Fruit fly (Drosophila melanogaster) whole organism, prepupa: ENCODE data around the gene Orct2.

Experiments used
- CG10669 ChIP-seq: fragments of 200-800 bp; sonication (Bioruptor generic); optimal IDR thresholded peaks from 3 replicates; lab custom pipeline; 2018; ENCODE audit warnings: missing biosample characterization, mild to moderate bottlenecking, missing genetic modification characterization, moderate library complexity
- CG11294 ChIP-seq: fragments of 200-800 bp; sonication (Bioruptor generic); IDR thresholded peaks from 2 replicates; pipeline ENCODE4 v1.3.6; 2022; ENCODE audit warnings: missing biosample characterization, missing genetic modification characterization
- CG11762 ChIP-seq: fragments of 200-800 bp; sonication (Bioruptor generic); optimal IDR thresholded peaks from 3 replicates; lab custom pipeline; 2016; ENCODE audit warnings: missing biosample characterization, missing genetic modification characterization; ENCODE audit not compliant: insufficient read depth
- CG11902 ChIP-seq: fragments of 200-800 bp; sonication (Bioruptor generic); optimal IDR thresholded peaks from 3 replicates; lab custom pipeline; 2016; ENCODE audit warnings: missing biosample characterization, missing genetic modification characterization
- CG15336 ChIP-seq: fragments of 200-800 bp; sonication (Bioruptor generic); IDR thresholded peaks from 2 replicates; pipeline ENCODE4 v1.3.6; 2022; ENCODE audit warnings: missing biosample characterization, missing genetic modification characterization
- CG1621 ChIP-seq: fragments of 200-800 bp; sonication (Bioruptor generic); optimal IDR thresholded peaks from 3 replicates; lab custom pipeline; 2018; ENCODE audit warnings: missing biosample characterization, mild to moderate bottlenecking, missing genetic modification characterization
- CG16779 ChIP-seq: fragments of 200-800 bp; sonication (Bioruptor generic); optimal IDR thresholded peaks from 3 replicates; lab custom pipeline; 2017; ENCODE audit warnings: missing biosample characterization, mild to moderate bottlenecking, missing genetic modification characterization
- CG3032 ChIP-seq: fragments of 200-800 bp; optimal IDR thresholded peaks from 2 replicates; lab custom pipeline; 2019; ENCODE audit warnings: missing biosample characterization, mild to moderate bottlenecking, missing genetic modification characterization, moderate library complexity
- CG31627 ChIP-seq: fragments of 200-800 bp; sonication (Bioruptor generic); optimal IDR thresholded peaks from 3 replicates; lab custom pipeline; 2016; ENCODE audit warnings: missing biosample characterization, missing genetic modification characterization
- CG32006 ChIP-seq: fragments of 200-800 bp; sonication (Bioruptor generic); optimal IDR thresholded peaks from 3 replicates; lab custom pipeline; 2017; ENCODE audit warnings: missing biosample characterization, mild to moderate bottlenecking, missing genetic modification characterization
- CG34406 ChIP-seq: fragments of 200-800 bp; sonication (Bioruptor generic); optimal IDR thresholded peaks from 3 replicates; lab custom pipeline; 2016; ENCODE audit warnings: missing biosample characterization, missing genetic modification characterization
- CG3919 ChIP-seq: fragments of 200-800 bp; sonication (Bioruptor generic); optimal IDR thresholded peaks from 3 replicates; lab custom pipeline; 2016; ENCODE audit warnings: missing biosample characterization, missing genetic modification characterization
- CG4318 ChIP-seq: fragments of 200-800 bp; sonication (Bioruptor generic); optimal IDR thresholded peaks from 3 replicates; lab custom pipeline; 2017; ENCODE audit warnings: missing biosample characterization, mild to moderate bottlenecking, missing genetic modification characterization
- CG6163 ChIP-seq: fragments of 200-800 bp; sonication (Bioruptor generic); IDR thresholded peaks from 3 replicates; pipeline ENCODE4 v1.3.6; 2022; ENCODE audit warnings: missing biosample characterization, missing genetic modification characterization
- CG6276 ChIP-seq: fragments of 200-800 bp; sonication (Bioruptor generic); optimal IDR thresholded peaks from 2 replicates; lab custom pipeline; 2017; ENCODE audit warnings: missing biosample characterization, mild to moderate bottlenecking, missing genetic modification characterization
- CG6792 ChIP-seq: fragments of 200-800 bp; sonication (Bioruptor generic); optimal IDR thresholded peaks from 3 replicates; lab custom pipeline; 2016; ENCODE audit warnings: missing biosample characterization, missing genetic modification characterization
- CG6808 ChIP-seq: fragments of 200-800 bp; sonication (Bioruptor generic); optimal IDR thresholded peaks from 3 replicates; lab custom pipeline; 2017; ENCODE audit warnings: missing biosample characterization, missing genetic modification characterization, mild to moderate bottlenecking, moderate library complexity, missing genetic modification reagents
- CG6854 ChIP-seq: fragments of 200-800 bp; sonication (Bioruptor generic); optimal IDR thresholded peaks from 2 replicates; lab custom pipeline; 2017; ENCODE audit warnings: missing biosample characterization, mild to moderate bottlenecking, missing genetic modification characterization
- CG7368 ChIP-seq: fragments of 200-800 bp; sonication (Bioruptor generic); optimal IDR thresholded peaks from 3 replicates; lab custom pipeline; 2016; ENCODE audit warnings: missing biosample characterization, missing genetic modification characterization
- CG8119 ChIP-seq: fragments of 200-800 bp; sonication (Bioruptor generic); IDR thresholded peaks from 3 replicates; pipeline ENCODE4 v1.3.6; 2022; ENCODE audit warnings: missing biosample characterization, missing genetic modification characterization
- CG8319 ChIP-seq: fragments of 200-800 bp; sonication (Bioruptor generic); optimal IDR thresholded peaks from 3 replicates; lab custom pipeline; 2016; ENCODE audit warnings: missing biosample characterization, missing genetic modification characterization
- CG8632 ChIP-seq: fragments of 200-800 bp; sonication (Bioruptor generic); optimal IDR thresholded peaks from 3 replicates; lab custom pipeline; 2016; ENCODE audit warnings: missing biosample characterization, missing genetic modification characterization
- CG9139 ChIP-seq: fragments of 200-800 bp; sonication (Bioruptor generic); optimal IDR thresholded peaks from 3 replicates; lab custom pipeline; 2017; ENCODE audit warnings: missing biosample characterization, mild to moderate bottlenecking, missing genetic modification characterization
- Eip78C ChIP-seq: fragments of 200-800 bp; sonication (Bioruptor generic); peaks from one replicate; lab custom pipeline; 2016; ENCODE audit warnings: missing biosample characterization, missing genetic modification characterization
- Eip93F ChIP-seq: fragments of 200-800 bp; sonication (Bioruptor generic); optimal IDR thresholded peaks from 2 replicates; lab custom pipeline; 2016; ENCODE audit warnings: missing biosample characterization, mild to moderate bottlenecking, missing genetic modification characterization
- Ets21C ChIP-seq: fragments of 200-800 bp; sonication (Bioruptor generic); optimal IDR thresholded peaks from 3 replicates; lab custom pipeline; 2016; ENCODE audit warnings: missing biosample characterization, missing genetic modification characterization
- Ets96B ChIP-seq: fragments of 200-800 bp; optimal IDR thresholded peaks from 2 replicates; lab custom pipeline; 2019; ENCODE audit warnings: missing biosample characterization, mild to moderate bottlenecking, missing genetic modification characterization, moderate library complexity
- Gug ChIP-seq: fragments of 200-800 bp; sonication (Bioruptor generic); IDR thresholded peaks from 2 replicates; pipeline ENCODE4 v1.3.6; 2022; ENCODE audit warnings: missing biosample characterization, missing genetic modification characterization
- Hr38 ChIP-seq: sonication (Bioruptor generic); optimal IDR thresholded peaks from 2 replicates; lab custom pipeline; 2016; ENCODE audit warnings: missing biosample characterization, missing genetic modification characterization
- Hr39 ChIP-seq: fragments of 200-800 bp; sonication (Bioruptor generic); optimal IDR thresholded peaks from 2 replicates; lab custom pipeline; 2016; ENCODE audit warnings: missing biosample characterization, missing genetic modification characterization
- Lpt ChIP-seq: fragments of 200-800 bp; sonication (Bioruptor generic); optimal IDR thresholded peaks from 3 replicates; lab custom pipeline; 2016; ENCODE audit warnings: missing biosample characterization, missing genetic modification characterization
- Met ChIP-seq: fragments of 200-800 bp; sonication (Bioruptor generic); optimal IDR thresholded peaks from 3 replicates; lab custom pipeline; 2016; ENCODE audit warnings: missing biosample characterization, missing genetic modification characterization
- OdsH ChIP-seq: fragments of 200-800 bp; sonication (Bioruptor generic); optimal IDR thresholded peaks from 3 replicates; lab custom pipeline; 2016; ENCODE audit warnings: missing biosample characterization, missing genetic modification characterization
- Smox ChIP-seq: fragments of 200-800 bp; sonication (Bioruptor generic); optimal IDR thresholded peaks from 3 replicates; lab custom pipeline; 2016; ENCODE audit warnings: missing biosample characterization, missing genetic modification characterization
- Sox102F ChIP-seq: fragments of 200-800 bp; sonication (Bioruptor generic); optimal IDR thresholded peaks from 2 replicates; lab custom pipeline; 2016; ENCODE audit warnings: missing biosample characterization, mild to moderate bottlenecking, missing genetic modification characterization
- Sox14 ChIP-seq: fragments of 200-800 bp; sonication (Bioruptor generic); optimal IDR thresholded peaks from 3 replicates; lab custom pipeline; 2016; ENCODE audit warnings: missing biosample characterization, missing genetic modification characterization
- Sox15 ChIP-seq: fragments of 200-800 bp; sonication (Bioruptor generic); optimal IDR thresholded peaks from 3 replicates; lab custom pipeline; 2016; ENCODE audit warnings: missing biosample characterization, missing genetic modification characterization
- achi ChIP-seq: fragments of 200-800 bp; sonication (Bioruptor generic); optimal IDR thresholded peaks from 3 replicates; lab custom pipeline; 2016; ENCODE audit warnings: missing biosample characterization, missing genetic modification characterization
- acj6 ChIP-seq: fragments of 200-800 bp; sonication (Bioruptor generic); optimal IDR thresholded peaks from 3 replicates; lab custom pipeline; 2016; ENCODE audit warnings: missing biosample characterization, missing genetic modification characterization
- cyc ChIP-seq: fragments of 200-800 bp; sonication (Bioruptor generic); optimal IDR thresholded peaks from 3 replicates; lab custom pipeline; 2016; ENCODE audit warnings: missing biosample characterization, missing genetic modification characterization
- dac ChIP-seq: fragments of 200-800 bp; sonication (Bioruptor generic); optimal IDR thresholded peaks from 2 replicates; lab custom pipeline; 2017; ENCODE audit warnings: missing biosample characterization, mild to moderate bottlenecking, missing genetic modification characterization
- eg ChIP-seq: fragments of 200-800 bp; sonication (Bioruptor generic); IDR thresholded peaks from 3 replicates; pipeline ENCODE4 v1.3.6; 2022; ENCODE audit warnings: missing biosample characterization, missing genetic modification characterization
- esn ChIP-seq: fragments of 200-800 bp; sonication (Bioruptor generic); optimal IDR thresholded peaks from 2 replicates; lab custom pipeline; 2016; ENCODE audit warnings: missing biosample characterization, mild to moderate bottlenecking, missing genetic modification characterization, moderate library complexity
- fd59A ChIP-seq: fragments of 200-800 bp; sonication (Bioruptor generic); optimal IDR thresholded peaks from 2 replicates; lab custom pipeline; 2017; ENCODE audit warnings: missing biosample characterization, mild to moderate bottlenecking, missing genetic modification characterization, missing genetic modification reagents
- fd85E ChIP-seq: fragments of 200-800 bp; sonication (Bioruptor generic); optimal IDR thresholded peaks from 3 replicates; lab custom pipeline; 2016; ENCODE audit warnings: missing biosample characterization, missing genetic modification characterization
- fkh ChIP-seq: fragments of 200-800 bp; sonication (Bioruptor generic); optimal IDR thresholded peaks from 3 replicates; lab custom pipeline; 2017; ENCODE audit warnings: missing biosample characterization, mild to moderate bottlenecking, missing genetic modification characterization, moderate library complexity
- lz ChIP-seq: fragments of 200-800 bp; sonication (Bioruptor generic); optimal IDR thresholded peaks from 3 replicates; lab custom pipeline; 2016; ENCODE audit warnings: missing biosample characterization, missing genetic modification characterization
- net ChIP-seq: fragments of 200-800 bp; sonication (Bioruptor generic); optimal IDR thresholded peaks from 3 replicates; lab custom pipeline; 2016; ENCODE audit warnings: missing biosample characterization, missing genetic modification characterization
- pdm3 ChIP-seq: fragments of 200-800 bp; sonication (Bioruptor generic); optimal IDR thresholded peaks from 3 replicates; lab custom pipeline; 2016; ENCODE audit warnings: missing biosample characterization, missing genetic modification characterization
- salr ChIP-seq, 2 experiments: fragments of 200-800 bp; sonication (Bioruptor generic); optimal IDR thresholded peaks; 3 replicates each; lab custom pipeline; 2016 to 2018; ENCODE audit warnings: missing biosample characterization in 2 of 2, missing genetic modification characterization in 2 of 2, mild to moderate bottlenecking in 1 of 2
- ss ChIP-seq, 2 experiments: fragments of 200-800 bp; sonication (Bioruptor generic); optimal IDR thresholded peaks; 2 replicates in 1 of 2; 3 replicates in 1 of 2; lab custom pipeline; 2017 to 2018; ENCODE audit warnings: mild to moderate bottlenecking in 2 of 2, missing biosample characterization in 2 of 2, missing genetic modification characterization in 2 of 2, moderate library complexity in 1 of 2
- svp ChIP-seq: fragments of 200-800 bp; sonication (Bioruptor generic); peaks from one replicate; lab custom pipeline; 2016; ENCODE audit warnings: missing biosample characterization, missing genetic modification characterization
- topi ChIP-seq: fragments of 200-800 bp; sonication (Bioruptor generic); optimal IDR thresholded peaks from 3 replicates; lab custom pipeline; 2016; ENCODE audit warnings: missing biosample characterization, missing genetic modification characterization

Orct2 gene

dm6 chr3R:24271071-24271470 is 1.8 kb upstream of the Orct2 start, which contains the start of gene jar:
Gene jar, minus strand, starts transcription at chr3R:24271233.
- TF ChIP-seq Met (GFP tag; lab: Kevin White, UChicago) (no peak), Sox14 (peak; percentile 28), svp (GFP tag; lab: Kevin White, UChicago) (no peak), Lpt (GFP tag; lab: Kevin White, UChicago) (no peak), fd59A (GFP tag; lab: Kevin White, UChicago) (no peak), Hr38 (GFP tag; lab: Kevin White, UChicago) (no peak), pdm3 (no peak), acj6 (GFP tag; lab: Kevin White, UChicago) (no peak), CG8632 (GFP tag; lab: Kevin White, UChicago) (no peak), Eip78C (GFP tag; lab: Kevin White, UChicago) (peak; percentile 81), esn (GFP tag; lab: Kevin White, UChicago) (peak; percentile 42), CG10669 (GFP tag; lab: Kevin White, UChicago) (no peak), achi (GFP tag; lab: Kevin White, UChicago) (no peak), CG6854 (GFP tag; lab: Kevin White, UChicago) (peak; percentile 64), CG6792 (GFP tag; lab: Kevin White, UChicago) (no peak), CG3919 (GFP tag; lab: Kevin White, UChicago) (peak; percentile 21), dac (GFP tag; lab: Kevin White, UChicago) (no peak), fkh (GFP tag; lab: Kevin White, UChicago) (peak; percentile 47), CG11294 (no peak), Hr39 (GFP tag; lab: Kevin White, UChicago) (no peak), CG6163 (GFP tag; lab: Robert Waterston, UW) (peak; percentile 36; the same call in 1 of the 3 replicates), eg (GFP tag; lab: Robert Waterston, UW) (peak; percentile 24; the same call in 1 of the 3 replicates), CG6808 (GFP tag; lab: Kevin White, UChicago) (no peak), CG4318 (GFP tag; lab: Kevin White, UChicago) (no peak), topi (GFP tag; lab: Kevin White, UChicago) (no peak), net (no peak), CG32006 (no peak), CG11762 (GFP tag; lab: Kevin White, UChicago) (no peak), CG1621 (tag; lab: Kevin White, UChicago) (peak; percentile 10), CG8319 (no peak), CG34406 (no peak), Sox102F (GFP tag; lab: Kevin White, UChicago) (no peak), OdsH (GFP tag; lab: Kevin White, UChicago) (no peak), Eip93F (GFP tag; lab: Kevin White, UChicago) (no peak), CG31627 (GFP tag; lab: Kevin White, UChicago) (no peak), Gug (no peak), CG11902 (GFP tag; lab: Kevin White, UChicago) (no peak), salr (GFP tag; optimal IDR thresholded peaks at IDR 0.05; lab: Kevin White, UChicago) (no peak), cyc (GFP tag; lab: Kevin White, UChicago) (no peak), Ets21C (no peak), CG8119 (GFP tag; lab: Robert Waterston, UW) (peak; percentile 26; the same call in 1 of the 3 replicates), ss (GFP tag; optimal IDR thresholded peaks at IDR 0.05; lab: Kevin White, UChicago) (peak; percentile 26 to 39), CG6276 (no peak), CG3032 (peak; percentile 11), Ets96B (peak; percentile 1), fd85E (GFP tag; lab: Kevin White, UChicago) (no peak), lz (no peak), Sox15 (GFP tag; lab: Kevin White, UChicago) (no peak), CG9139 (GFP tag; lab: Kevin White, UChicago) (peak; percentile 15), CG15336 (GFP tag; lab: Robert Waterston, UW) (peak; percentile 42; the same call in 1 of the 2 replicates), Smox (GFP tag; lab: Kevin White, UChicago) (no peak), CG7368 (GFP tag; lab: Kevin White, UChicago) (no peak), CG16779 (tag; lab: Kevin White, UChicago) (no peak)
